Worm (Caenorhabditis elegans) whole organism, L4/young adult: ENCODE results near the gene fbxa-141.

Experiments
- W03F9.2 ChIP-seq: fragments of 150-350 bp; optimal IDR thresholded peaks from 2 replicates; lab custom pipeline; 2014; ENCODE audit warnings: missing biosample characterization, missing genetic modification characterization
- dao-5 ChIP-seq: sonication (generic microtip); optimal IDR thresholded peaks from 2 replicates; lab custom pipeline; 2016; ENCODE audit warnings: missing genotype, missing genetic modification characterization, moderate library complexity, missing compliant biosample characterization
- him-1 ChIP-seq: sonication (generic microtip); optimal IDR thresholded peaks from 2 replicates; lab custom pipeline; 2016; ENCODE audit warnings: missing genotype, missing genetic modification reagents, missing genetic modification characterization, missing compliant biosample characterization

The fbxa-141 gene

DNA sequence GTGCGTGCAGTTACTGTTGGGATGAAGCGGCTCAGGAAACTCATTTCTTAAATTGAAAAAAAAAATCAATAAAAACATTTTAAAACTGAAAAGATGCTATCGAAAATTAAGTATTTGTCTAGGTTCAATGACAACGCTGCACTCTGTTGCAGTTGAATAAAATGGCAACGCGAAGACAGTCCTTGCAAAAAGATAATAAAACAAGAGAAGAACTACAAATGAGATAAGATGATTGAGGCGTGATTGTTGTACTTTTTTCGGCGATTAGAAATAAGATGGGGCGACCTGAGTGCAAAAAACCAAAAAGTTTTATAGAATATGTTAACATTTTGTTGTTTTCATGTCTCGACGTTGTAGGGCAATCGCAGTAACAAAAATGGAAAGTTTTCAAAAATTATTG, 2.3 kb upstream of the fbxa-141 start, which contains the start of gene gcsh-1:
gcsh-1 (minus strand) TSS at position 46 of the 400 bp plus-strand sequence.
- TF ChIP-seq him-1, result no peak
- no peak for TF ChIP-seq dao-5 (tag; lab: Kevin White, UChicago)
- TF ChIP-seq W03F9.2 (tag; lab: Kevin White, UChicago), result no peak

DNA sequence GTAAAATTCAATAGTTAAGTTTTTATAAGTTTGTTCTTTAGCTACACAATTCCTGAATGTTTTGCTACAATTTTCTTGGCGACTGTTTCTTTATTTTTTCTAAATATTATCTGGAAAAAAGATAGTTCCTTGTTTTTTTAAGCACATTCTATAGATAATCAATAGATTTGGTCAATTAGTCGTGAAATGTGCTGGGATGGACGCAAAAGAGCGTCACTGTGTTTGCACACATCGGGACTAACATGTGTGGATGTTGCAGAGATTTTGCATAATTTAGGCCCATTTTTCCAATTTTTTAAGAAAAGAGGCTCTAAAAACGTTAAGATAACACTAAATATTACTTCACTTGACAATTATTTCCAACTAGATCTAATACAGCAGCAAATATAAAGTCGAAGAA, 745 bp upstream of the fbxa-141 start:
- TF ChIP-seq W03F9.2 (tag; lab: Kevin White, UChicago) (no peak), him-1 (no peak)

DNA sequence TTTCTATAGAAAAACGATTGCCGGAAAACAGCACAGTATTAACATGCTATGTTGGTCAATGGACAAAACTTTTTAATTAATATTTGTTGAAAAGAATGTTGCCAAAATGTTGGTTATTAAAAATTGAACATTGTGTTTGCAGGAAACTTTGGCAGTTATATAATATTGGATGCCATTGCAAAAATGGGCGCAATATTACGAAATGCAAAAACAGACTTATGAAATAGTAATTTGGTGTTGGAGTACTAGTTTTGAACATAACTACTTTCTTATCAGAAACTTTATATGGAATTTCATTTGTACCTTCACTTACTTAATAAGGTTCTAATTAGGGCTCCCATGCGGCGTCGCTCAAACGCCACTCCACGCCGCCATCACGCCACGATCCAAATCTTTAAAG, 2.4 kb downstream of the fbxa-141 start:
- TF ChIP-seq W03F9.2 (tag; lab: Kevin White, UChicago) (no peak), him-1 (no peak), dao-5 (tag; lab: Kevin White, UChicago) (no peak)

DNA sequence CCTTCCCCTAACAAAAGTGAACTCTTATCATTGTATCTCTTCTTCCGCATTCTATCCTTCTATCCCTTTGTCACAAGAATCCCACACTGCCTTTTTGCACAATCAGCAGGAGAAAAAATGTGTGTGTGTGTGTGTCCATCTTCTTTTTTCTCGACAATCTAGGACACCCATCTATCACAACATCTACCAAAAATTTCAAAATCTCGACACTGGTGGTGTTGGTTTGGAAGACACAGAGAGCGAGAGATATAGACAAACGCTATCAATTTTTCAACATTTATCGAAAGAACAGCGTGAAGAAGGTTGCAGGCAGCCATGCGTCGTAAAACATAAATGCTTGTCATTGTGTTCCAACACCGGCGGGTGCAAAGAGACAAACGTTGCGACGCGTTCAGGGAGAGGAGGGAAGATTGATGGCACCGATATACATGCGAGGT, 3.9 kb downstream of the fbxa-141 start:
- TF ChIP-seq him-1, result no peak

DNA sequence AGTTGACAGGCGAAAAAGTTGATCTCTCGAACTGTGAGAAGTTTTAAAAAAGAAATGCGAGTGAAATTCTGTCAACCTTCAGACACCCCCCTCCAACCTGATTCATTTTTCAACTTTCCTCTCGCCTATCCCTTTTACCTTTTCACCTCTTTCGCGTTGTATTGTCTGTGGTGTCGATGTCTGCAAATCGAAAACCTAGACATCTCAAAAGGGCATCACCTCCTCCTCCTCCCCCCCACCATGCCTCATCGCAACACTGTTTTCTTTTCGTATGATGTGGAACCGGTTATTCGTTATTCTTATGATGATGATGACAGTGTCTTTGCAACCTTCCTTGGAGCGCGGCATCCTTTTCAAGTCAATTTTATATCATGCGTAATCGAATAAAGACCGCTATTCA, 4.7 kb downstream of the fbxa-141 start:
- no peak for TF ChIP-seq W03F9.2 (tag; lab: Kevin White, UChicago)
- TF ChIP-seq him-1, result no peak
- no peak for TF ChIP-seq dao-5 (tag; lab: Kevin White, UChicago)

DNA sequence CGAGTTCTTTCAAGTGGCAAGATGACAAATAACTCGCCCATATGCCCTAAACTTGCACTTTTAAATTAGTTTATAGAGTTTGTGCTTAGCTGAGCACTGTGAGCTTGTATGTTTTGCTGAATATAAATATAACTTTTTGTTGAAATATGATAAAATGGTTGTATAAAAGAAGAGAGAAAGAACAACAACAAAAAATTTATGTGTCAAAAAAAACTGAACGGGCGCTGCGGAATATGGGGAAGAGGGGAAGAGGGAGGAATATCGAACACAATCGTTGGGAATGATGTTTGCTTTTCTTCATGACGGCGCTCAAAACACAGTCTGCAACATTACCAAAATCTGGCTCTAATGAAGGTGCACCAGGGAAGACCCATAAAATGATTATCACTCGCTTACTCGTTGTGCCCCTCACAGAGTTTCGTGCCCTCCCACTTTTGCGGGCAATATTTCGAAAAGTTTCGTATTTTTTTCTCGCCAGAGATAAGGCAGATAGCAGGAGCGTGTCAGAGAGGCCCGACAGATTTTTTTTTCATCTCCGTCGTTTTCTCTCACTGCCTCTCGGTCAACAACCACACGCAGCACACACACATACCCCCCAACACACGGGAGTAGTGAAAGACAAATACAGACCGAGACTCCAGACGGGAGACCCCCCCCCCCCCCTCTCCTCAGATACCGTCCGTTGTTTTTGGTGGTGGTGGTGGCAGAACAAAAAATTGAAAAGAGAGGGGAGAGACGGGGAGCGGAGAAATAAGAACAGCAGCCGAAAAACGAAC, 7.0 kb downstream of the fbxa-141 start:
- no peak for TF ChIP-seq him-1
- no peak for TF ChIP-seq W03F9.2 (tag; lab: Kevin White, UChicago)
- no peak for TF ChIP-seq dao-5 (tag; lab: Kevin White, UChicago)

DNA sequence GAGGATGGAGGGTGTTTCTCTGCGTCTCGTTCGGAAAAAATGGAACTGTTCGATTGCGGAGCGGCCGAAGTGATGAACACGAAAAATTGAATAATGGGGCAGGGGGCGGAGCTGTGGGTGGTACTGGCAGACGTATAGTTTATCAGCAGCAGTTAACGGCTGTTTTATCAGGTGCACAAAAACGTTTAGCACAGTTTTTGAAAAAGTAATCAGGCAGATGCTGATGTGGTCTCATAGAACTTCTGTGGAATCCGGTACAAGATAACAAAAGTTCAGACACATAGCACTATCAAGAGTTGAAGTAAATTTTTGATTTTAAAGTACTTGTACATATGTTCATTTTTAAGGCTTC, 8.2 kb downstream of the fbxa-141 start:
- TF ChIP-seq him-1, result no peak

DNA sequence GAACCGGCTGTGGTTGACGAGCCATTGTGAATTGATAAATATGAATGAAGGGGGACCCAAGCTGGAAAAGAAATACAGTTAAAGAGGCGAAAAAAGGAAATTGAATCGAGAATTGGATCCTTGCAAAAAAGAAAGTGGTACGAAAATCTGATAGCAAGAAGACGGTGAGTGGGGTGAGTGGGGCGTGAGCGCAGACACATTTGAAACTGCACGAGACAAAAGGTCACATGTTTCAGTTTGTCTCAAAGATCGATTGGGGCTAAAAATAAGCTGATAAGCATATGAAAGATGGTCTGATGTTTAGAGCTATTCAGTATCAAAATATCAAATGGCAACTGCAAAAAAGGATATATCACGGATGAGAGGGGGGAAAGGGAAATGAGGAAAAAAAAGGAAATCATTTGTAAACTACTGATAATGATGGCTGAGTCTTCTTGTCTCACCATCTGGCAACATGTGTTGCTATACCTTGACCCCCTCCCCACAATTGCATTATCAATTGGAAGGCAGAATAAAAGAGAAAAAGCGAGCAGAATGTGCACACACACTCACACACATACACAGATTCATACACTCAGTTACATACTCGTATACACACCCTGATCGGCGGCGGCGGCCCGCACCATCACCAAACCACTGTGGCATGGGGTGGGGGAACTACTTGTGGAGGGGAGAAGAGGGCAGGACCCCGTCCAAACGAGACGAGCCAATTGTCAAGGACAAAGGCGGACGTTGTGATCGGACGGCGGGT, 8.7 kb downstream of the fbxa-141 start, which contains the start of gene M163.1:
M163.1 (minus strand) TSS at position 25 of the 751 bp plus-strand sequence.
- TF ChIP-seq him-1 (no peak), dao-5 (tag; lab: Kevin White, UChicago) (no peak), W03F9.2 (tag; lab: Kevin White, UChicago) (no peak)

DNA sequence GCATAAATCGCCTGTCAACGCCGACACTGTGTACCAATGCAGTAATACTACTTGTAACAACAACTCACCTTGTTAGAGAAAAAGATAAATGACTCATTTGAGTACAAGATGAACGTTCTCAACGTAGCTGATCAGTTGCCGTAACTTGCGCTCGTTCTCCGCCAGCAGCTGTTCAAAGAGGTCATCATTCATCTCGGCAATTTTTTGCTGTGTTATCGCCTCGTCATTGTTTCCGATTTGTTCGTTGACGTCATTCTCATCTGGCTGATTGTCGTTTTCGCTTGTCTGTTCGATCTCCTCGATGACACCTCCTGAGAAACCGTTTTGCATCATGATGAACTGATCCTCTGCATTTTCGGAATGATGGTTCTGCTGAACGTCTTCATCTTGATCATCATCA, 9.4 kb downstream of the fbxa-141 start:
- TF ChIP-seq W03F9.2 (tag; lab: Kevin White, UChicago), result no peak
- no peak for TF ChIP-seq dao-5 (tag; lab: Kevin White, UChicago)
- no peak for TF ChIP-seq him-1

DNA sequence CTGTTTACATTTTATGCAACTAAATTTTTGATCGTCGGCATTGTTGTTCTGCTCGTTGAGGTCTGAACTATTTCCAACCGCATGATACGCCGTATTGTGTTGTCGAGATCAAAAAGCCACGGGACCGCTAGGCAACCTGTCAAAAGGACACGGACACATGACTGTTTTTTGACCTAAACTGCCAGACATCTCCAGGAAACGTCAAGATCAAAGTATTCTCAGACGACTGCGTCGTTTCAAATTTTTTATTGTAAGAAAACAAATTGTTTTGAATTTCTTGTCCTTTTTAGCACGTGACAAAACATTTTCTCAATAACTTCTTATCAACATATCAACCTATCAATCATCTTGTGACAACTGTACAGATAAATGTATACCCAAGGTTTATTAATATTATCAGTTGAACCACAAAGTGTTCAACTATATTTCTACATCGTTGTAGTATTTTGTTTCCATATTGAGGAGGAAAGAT, 10.6 kb downstream of the fbxa-141 start:
- TF ChIP-seq W03F9.2 (tag; lab: Kevin White, UChicago) (peak; percentile 50), him-1 (no peak), dao-5 (tag; lab: Kevin White, UChicago) (no peak)

DNA sequence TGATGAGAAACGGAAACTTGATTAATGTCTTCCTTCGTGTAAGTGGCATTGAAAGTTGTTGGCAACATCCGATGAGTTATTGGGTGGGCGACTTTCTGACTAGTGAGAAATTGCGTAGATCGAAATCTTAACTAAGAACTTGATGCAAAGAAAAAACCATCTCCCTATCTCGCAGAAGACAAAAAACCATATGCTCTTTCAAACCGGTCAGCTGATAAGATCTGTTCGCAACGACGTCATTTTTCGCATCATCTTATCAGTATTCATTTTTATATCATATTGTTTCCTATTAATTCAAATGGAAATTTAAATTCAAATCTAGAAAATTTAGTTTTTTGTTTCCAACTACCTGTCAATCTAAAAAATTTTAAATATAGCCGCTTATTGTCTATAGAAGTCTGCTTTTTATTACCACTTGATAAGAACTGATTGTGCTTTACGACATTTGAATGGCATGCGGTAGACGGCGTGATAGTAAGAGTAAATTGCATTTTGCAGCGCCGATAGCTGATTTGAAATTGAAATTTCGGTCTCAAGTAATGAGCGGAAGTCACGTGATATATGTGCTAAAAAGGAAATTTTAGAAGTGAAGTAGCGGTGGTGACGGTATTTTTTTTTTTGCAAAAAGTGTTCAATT, 12.2 kb downstream of the fbxa-141 start:
- TF ChIP-seq him-1, result no peak
- TF ChIP-seq W03F9.2 (tag; lab: Kevin White, UChicago), result no peak
- no peak for TF ChIP-seq dao-5 (tag; lab: Kevin White, UChicago)

DNA sequence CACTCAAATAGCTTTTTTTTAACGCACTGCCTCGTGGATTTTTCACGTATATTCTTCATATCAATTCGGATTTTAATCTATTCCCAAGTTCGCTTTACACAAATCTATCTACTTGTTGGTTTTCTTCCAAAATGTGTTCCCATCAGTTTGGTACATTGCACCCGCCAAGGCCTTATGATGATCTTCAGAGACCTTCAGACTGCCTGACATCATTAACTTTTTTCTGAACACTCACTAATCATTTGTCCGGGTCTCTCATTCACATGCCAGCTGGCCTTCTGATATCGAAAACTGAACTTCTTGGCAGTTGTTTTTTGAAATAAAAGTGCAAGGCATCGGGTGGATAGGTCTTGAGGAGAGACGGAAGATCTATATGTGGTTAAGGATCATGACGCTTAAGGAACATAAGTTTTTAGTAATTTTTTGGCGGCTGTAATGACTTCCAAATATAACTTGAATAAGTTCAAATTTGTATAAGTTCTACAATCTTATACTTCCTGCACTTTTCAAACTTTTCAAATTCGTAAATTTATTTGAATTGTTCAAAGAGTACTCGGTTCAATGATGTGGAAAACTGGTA, 12.8 kb downstream of the fbxa-141 start:
- TF ChIP-seq him-1 (no peak), dao-5 (tag; lab: Kevin White, UChicago) (no peak), W03F9.2 (tag; lab: Kevin White, UChicago) (no peak)

DNA sequence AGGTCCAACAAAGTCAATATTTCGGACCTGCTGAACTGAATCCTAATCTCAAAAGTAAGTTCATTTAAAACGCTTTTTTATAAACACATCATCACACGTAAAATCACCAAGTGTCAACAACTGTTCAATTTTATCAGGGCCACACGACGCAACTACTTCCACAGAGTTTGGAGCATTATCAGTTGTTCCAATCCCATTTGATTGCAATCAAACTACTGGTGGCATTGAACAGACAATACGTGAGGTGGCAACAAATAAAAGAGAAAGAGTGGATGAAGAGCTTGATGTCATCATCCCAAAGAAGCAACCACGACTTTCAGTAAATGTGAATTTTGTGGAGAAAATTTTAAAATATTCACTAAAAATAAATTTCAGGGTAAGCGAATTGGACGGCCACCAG, 16.2 kb downstream of the fbxa-141 start:
- TF ChIP-seq dao-5 (tag; lab: Kevin White, UChicago) (no peak), W03F9.2 (tag; lab: Kevin White, UChicago) (no peak), him-1 (no peak)

DNA sequence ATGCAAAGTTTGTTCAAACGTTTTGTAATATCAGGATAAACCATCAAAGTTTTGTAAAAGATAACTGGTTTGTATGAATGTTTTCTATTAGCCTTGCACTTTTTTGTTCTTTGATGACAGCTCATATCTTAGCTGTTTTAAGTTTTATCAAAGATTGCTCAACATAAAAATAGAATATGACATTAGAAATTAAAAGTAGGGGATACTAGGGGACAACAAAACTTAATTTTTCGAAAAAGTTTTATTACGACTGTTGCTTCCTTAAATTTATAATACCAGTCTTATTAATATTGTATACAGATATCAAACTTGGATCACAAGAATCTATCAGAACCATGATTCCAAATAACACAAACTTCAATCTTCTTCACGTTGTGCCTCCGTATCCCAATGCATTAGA, 16.9 kb downstream of the fbxa-141 start, which contains the start of gene ztf-14:
ztf-14 (plus strand) TSS at position 301 of the 400 bp plus-strand sequence.
- no peak for TF ChIP-seq W03F9.2 (tag; lab: Kevin White, UChicago)
